Fruit fly (Drosophila melanogaster) ovary, adult (tissue): ENCODE results near the gene Toll-9.

Source experiments
- CG17801 ChIP-seq: fragments of 200-800 bp; optimal IDR thresholded peaks from 2 replicates; lab custom pipeline; 2019; ENCODE audit warnings: missing biosample characterization, mild to moderate bottlenecking, missing genetic modification characterization, moderate library complexity; ENCODE audit not compliant: partially characterized antibody

Toll-9 gene

dm6 chr3L:20366674-20367372 lies at the start of gene Toll-9, which contains the start of gene in:
Gene Toll-9, minus strand, starts transcription at chr3L:20366724.
Gene in, plus strand, starts transcription at chr3L:20367198.
- no peak for TF ChIP-seq CG17801 (GFP tag; lab: Kevin White, UChicago)

DNA sequence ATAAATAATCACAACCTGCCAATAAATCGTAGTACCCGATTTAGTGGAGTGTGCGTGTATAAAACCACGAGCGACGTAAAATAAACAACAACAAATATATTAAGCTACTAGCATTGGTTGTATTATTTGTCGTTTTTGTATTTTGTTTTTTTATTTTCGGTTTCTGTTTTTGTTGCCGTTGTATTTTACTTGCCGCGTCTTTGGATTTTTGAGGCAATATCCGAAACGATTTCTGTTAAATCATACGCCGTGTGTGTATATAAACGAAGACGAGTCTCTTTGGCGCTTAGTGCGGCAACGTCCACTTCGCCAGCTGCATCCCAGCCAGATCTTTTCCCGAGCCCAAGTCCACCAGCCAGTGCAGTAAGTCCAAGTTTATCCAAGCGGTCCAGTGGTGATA lies 46.8 kb upstream of the Toll-9 start, which contains the start of gene zye:
Gene zye, plus strand, starts transcription at position 301 of the 400 bp plus-strand sequence.
- no peak for TF ChIP-seq CG17801 (GFP tag; lab: Kevin White, UChicago)

DNA sequence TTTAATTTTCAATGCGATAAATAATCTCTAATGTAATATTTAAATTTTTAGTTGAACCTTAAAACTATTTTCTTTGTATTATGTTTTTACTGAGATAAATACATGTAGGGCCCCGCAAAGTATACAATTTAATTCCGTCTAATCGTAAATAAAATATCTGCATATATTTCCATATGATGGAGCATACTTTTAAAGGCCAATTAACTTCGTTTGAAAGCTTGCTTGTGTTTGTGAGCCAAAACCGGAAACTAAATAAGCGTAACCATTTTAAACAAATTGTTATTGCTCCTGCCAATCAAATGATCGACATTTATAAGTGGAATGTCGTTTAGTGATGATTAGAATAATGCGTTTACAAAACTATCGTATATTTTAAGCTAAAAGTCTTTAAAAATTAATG lies 44.3 kb upstream of the Toll-9 start:
- peak; percentile 41 for TF ChIP-seq CG17801 (GFP tag; lab: Kevin White, UChicago)

dm6 chr3L:20410345-20410744 lies 43.8 kb upstream of the Toll-9 start, which contains the start of gene CG13248:
Gene CG13248, minus strand, starts transcription at chr3L:20410566.
- no peak for TF ChIP-seq CG17801 (GFP tag; lab: Kevin White, UChicago)

DNA sequence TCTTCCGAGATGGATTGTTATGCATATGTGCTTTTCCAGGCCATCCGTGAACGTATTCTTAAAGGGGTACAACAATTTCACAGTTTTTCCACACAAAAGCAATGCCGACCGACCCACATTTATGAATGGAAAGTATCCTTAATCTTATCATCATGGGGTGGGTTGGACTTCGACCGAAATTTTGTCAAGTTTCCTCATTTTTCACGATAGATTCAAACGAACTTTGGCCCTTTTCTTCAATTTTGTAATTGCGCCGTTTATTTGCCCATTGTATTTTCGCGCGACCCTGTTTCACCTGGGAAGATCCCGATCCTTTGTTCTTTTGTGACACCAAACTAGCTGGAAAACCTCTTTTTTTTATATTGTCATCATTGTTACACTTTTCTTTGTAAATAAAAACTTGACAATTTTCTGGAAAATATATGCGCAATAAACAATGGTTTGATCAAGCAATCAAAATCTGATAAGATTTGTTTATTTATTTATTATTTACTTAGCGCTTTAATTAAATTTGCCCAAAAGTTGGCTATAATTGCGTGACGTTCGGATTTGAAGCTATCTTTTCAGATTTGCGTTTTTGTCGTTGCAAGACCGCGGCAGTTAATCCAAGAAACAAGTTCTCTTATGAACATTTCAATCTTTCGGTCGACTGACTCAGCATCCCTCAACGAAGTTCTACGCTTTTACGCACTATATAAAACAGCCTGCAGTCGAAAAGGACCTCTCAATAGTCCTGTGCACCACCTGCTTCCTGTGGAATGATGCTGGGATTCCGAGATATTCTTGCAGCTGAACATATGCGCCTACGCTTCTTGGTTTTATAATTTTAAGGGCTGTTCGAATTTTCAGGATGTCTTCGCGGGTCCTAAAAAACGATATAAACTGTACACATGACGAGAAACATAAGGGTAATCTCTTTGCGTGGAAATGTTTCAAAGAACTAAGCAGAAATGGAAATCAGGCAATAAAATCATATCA lies 39.7 kb upstream of the Toll-9 start:
- no peak for TF ChIP-seq CG17801 (GFP tag; lab: Kevin White, UChicago)

DNA sequence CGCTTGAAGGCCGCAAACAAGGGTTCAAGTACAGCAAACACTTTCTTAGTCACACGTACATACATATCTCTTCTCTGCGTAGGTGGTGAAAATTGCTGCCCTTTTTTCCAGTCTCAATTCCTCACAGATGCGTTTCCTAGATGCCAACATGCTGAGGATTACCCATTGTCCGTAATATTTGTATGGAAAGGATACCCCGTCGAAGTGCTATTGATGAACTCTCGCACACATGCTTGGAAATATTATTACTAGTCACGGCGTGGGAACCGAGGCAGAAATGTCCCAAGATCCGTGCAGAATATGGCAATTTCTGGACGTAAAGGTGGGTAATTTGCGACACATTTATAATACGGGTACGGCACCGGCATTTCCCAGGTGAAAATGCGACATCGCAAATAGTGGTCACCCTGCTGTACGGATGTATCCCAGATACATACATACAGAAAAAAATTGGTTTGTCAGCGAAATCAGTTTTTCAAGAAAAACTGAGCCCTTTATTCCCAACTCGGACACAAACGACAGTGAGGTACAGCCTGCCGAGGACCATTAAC lies 38.9 kb upstream of the Toll-9 start:
- TF ChIP-seq CG17801 (GFP tag; lab: Kevin White, UChicago): no peak

DNA sequence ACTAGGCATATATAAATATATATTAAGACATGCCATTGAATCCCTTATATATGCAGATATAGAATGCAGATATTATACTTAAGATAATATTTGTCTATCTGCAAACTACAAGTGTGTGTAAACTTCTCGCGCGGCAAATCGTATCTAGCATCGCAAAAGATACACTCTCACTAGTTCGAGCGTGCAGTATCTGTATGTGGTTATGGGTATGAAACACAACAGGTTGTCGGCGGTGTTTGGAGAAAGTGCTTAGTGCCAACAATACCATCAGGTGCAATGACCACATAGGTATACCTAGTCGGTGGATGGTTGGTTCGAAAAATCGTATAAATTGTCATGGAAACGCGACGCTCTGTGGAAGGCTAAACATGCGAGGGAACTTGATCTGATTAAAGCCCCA lies 38.0 kb upstream of the Toll-9 start:
- TF ChIP-seq CG17801 (GFP tag; lab: Kevin White, UChicago): no peak

dm6 chr3L:20403493-20404379 lies 37.2 kb upstream of the Toll-9 start:
- no peak for TF ChIP-seq CG17801 (GFP tag; lab: Kevin White, UChicago)

- no peak for TF ChIP-seq CG17801 (GFP tag; lab: Kevin White, UChicago)
These were observed 36.4 kb upstream of the Toll-9 start for dm6 chr3L:20402665-20403492.

DNA sequence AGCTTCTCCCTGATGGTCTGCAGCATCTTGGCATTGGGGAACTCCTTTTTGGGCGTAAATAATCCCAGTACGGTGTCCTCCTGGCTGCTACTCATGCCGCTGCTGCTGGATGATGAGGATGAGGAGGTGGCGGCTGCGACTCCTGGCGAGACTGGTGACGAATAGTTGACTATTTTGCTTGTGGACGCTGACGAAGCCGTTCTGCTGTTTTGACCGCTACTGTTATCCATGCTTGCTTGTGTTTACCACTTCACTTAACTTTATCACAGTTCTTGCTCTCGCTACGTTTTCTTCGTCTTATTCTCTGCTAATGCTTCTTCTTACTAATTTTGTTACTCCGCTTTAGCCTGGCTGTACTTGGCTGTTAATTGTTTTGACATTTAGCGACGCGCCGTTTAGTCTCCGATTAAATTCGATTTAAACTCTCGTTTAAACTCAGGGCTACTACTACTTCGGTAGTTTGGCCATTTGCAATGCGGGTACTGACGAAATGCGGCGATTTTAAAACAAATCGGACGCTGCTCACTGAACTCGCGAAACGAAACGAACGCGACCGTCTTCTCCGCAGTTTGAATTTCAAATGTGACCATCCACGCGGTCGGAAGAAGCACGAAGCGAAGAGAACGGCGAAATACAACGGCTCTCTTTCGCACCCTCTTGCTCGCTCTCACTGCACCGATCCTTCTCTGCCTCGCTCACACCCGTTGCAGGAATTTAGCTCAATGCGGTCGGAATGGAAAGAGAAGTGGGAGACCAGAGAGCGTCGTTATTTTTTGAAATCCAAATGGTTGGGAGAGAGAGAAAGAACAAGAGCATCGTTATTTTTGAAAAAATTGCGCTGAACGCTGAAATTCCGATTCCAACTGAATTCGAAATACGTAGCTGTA lies 34.7 kb upstream of the Toll-9 start, which contains the start of gene trbl:
Gene trbl, minus strand, starts transcription at position 584 of the 887 bp plus-strand sequence.
- TF ChIP-seq CG17801 (GFP tag; lab: Kevin White, UChicago): peak; percentile 77

DNA sequence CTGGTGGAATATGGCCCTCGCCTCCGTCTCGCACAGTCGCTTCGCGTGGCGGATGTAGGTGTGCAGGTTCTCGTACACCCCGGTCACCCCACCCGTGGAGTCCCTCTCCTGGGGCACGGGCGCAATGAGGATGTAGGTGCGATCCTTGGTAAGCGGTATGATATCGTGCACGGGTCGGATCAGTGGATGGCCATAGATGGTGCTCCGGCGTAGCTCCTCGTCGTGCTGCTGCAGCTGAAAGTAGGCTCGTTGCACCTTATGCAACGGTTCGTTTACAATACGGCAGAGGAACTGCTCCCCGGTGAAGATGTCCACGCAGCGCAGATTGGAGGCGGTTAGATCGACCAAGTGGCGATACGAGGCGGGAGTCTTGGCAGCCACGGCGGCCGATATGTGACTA lies 34.0 kb upstream of the Toll-9 start:
- no peak for TF ChIP-seq CG17801 (GFP tag; lab: Kevin White, UChicago)

- TF ChIP-seq CG17801 (GFP tag; lab: Kevin White, UChicago): peak; percentile 88
These were observed 33.1 kb upstream of the Toll-9 start for dm6 chr3L:20399550-20400109.
